Worm (Caenorhabditis elegans) whole organism, L1 larva: Measurements from ENCODE around the gene sap-49.

ENCODE experiments used
- C16A3.4 ChIP-seq: fragments of 150-350 bp; optimal IDR thresholded peaks from 2 replicates; lab custom pipeline; 2014; ENCODE audit warnings: missing biosample characterization, missing genetic modification characterization
- F16B12.6 ChIP-seq: fragments of 150-350 bp; optimal IDR thresholded peaks from 2 replicates; lab custom pipeline; 2014; ENCODE audit warnings: missing biosample characterization, missing genetic modification characterization
- Y116A8C.19 ChIP-seq: sonication (generic microtip); optimal IDR thresholded peaks from 2 replicates; lab custom pipeline; 2016; ENCODE audit warnings: missing compliant biosample characterization, missing genetic modification characterization, borderline replicate concordance
- aha-1 ChIP-seq: fragments of 150-350 bp; optimal IDR thresholded peaks from 2 replicates; lab custom pipeline; 2014; ENCODE audit warnings: missing biosample characterization, missing genetic modification characterization
- alr-1 ChIP-seq: fragments of 200-800 bp; sonication (Bioruptor generic); optimal IDR thresholded peaks from 2 replicates; lab custom pipeline; 2018; ENCODE audit warnings: borderline replicate concordance, mild to moderate bottlenecking, missing genetic modification characterization, missing compliant biosample characterization
- aly-2 ChIP-seq: fragments of 150-350 bp; optimal IDR thresholded peaks from 2 replicates; lab custom pipeline; 2014; ENCODE audit warnings: missing biosample characterization, missing genetic modification characterization
- ama-1 ChIP-seq: fragments of 150-350 bp; optimal IDR thresholded peaks from 2 replicates; lab custom pipeline; 2014
- ceh-88 ChIP-seq: fragments of 200-800 bp; sonication (Bioruptor generic); IDR thresholded peaks from 2 replicates; pipeline ENCODE4 v1.3.6; 2022; ENCODE audit warnings: missing genetic modification characterization, missing compliant biosample characterization
- dpl-1 ChIP-seq, 3 experiments: fragments of 150-350 bp in 2 of 3; sonication (generic microtip) in 1 of 3; optimal IDR thresholded peaks; 2 replicates each; lab custom pipeline; 2014 to 2017; ENCODE audit warnings: missing biosample characterization in 3 of 3, missing genetic modification characterization in 3 of 3, missing genetic modification reagents in 3 of 3
- dsc-1 ChIP-seq: sonication (generic microtip); optimal IDR thresholded peaks from 2 replicates; lab custom pipeline; 2016; ENCODE audit warnings: mild to moderate bottlenecking, missing genetic modification characterization, missing compliant biosample characterization
- efl-1 ChIP-seq, 4 experiments: fragments of 150-350 bp; optimal IDR thresholded peaks in 3 of 4; peaks in 1 of 4; 1 replicate in 1 of 4; 2 replicates in 3 of 4; lab custom pipeline; 2014; ENCODE audit warnings: missing biosample characterization in 2 of 4, missing genetic modification characterization in 2 of 4, missing genetic modification reagents in 2 of 4
- efl-3 ChIP-seq: fragments of 200-800 bp; sonication (Bioruptor generic); optimal IDR thresholded peaks from 2 replicates; lab custom pipeline; 2018; ENCODE audit warnings: mild to moderate bottlenecking, missing genetic modification characterization, missing compliant biosample characterization
- egl-13 ChIP-seq: sonication (generic microtip); optimal IDR thresholded peaks from 2 replicates; lab custom pipeline; 2016; ENCODE audit warnings: missing genotype, missing genetic modification reagents, missing genetic modification characterization, missing compliant biosample characterization
- egl-27 ChIP-seq, 2 experiments: fragments of 150-350 bp in 1 of 2; sonication (generic microtip); optimal IDR thresholded peaks; 3 replicates each; lab custom pipeline; 2017 to 2018; ENCODE audit warnings: missing biosample characterization in 2 of 2, missing genetic modification characterization in 2 of 2, missing genetic modification reagents in 2 of 2
- elt-2 ChIP-seq: sonication (generic microtip); optimal IDR thresholded peaks from 2 replicates; lab custom pipeline; 2016; ENCODE audit warnings: missing genetic modification characterization, mild to moderate bottlenecking, inconsistent platforms, missing compliant biosample characterization, missing genetic modification reagents
- fkh-4 ChIP-seq: sonication (generic microtip); optimal IDR thresholded peaks from 2 replicates; lab custom pipeline; 2016; ENCODE audit warnings: missing compliant biosample characterization, missing genetic modification characterization, borderline replicate concordance
- fkh-8 ChIP-seq: sonication (generic microtip); optimal IDR thresholded peaks from 2 replicates; lab custom pipeline; 2016; ENCODE audit warnings: mild to moderate bottlenecking, missing genetic modification characterization, missing compliant biosample characterization
- fos-1 ChIP-seq: fragments of 150-350 bp; optimal IDR thresholded peaks from 2 replicates; lab custom pipeline; 2014; ENCODE audit warnings: missing biosample characterization, missing genetic modification characterization
- grh-1 ChIP-seq: fragments of 200-800 bp; sonication (Bioruptor generic); IDR thresholded peaks from 2 replicates; pipeline ENCODE4 v1.3.6; 2022; ENCODE audit warnings: missing genetic modification reagents, missing genetic modification characterization, missing compliant biosample characterization
- hlh-4 ChIP-seq: sonication (generic microtip); optimal IDR thresholded peaks from 2 replicates; lab custom pipeline; 2016; ENCODE audit warnings: mild to moderate bottlenecking, missing genetic modification characterization, missing compliant biosample characterization
- hpl-2 ChIP-seq: fragments of 150-350 bp; optimal IDR thresholded peaks from 2 replicates; lab custom pipeline; 2014; ENCODE audit warnings: missing biosample characterization, missing genetic modification reagents, missing genetic modification characterization
- isw-1 ChIP-seq: fragments of 200-800 bp; sonication (Bioruptor generic); IDR thresholded peaks from 2 replicates; pipeline ENCODE4 v1.3.6; 2022; ENCODE audit warnings: missing genetic modification characterization, missing compliant biosample characterization
- jun-1 ChIP-seq: fragments of 150-350 bp; optimal IDR thresholded peaks from 2 replicates; lab custom pipeline; 2014; ENCODE audit warnings: missing biosample characterization, missing genetic modification reagents, missing genetic modification characterization
- lin-14 ChIP-seq: fragments of 200-800 bp; sonication (Bioruptor generic); optimal IDR thresholded peaks from 2 replicates; lab custom pipeline; 2018; ENCODE audit warnings: mild to moderate bottlenecking, missing genetic modification characterization, moderate library complexity, missing compliant biosample characterization
- lin-15B ChIP-seq: fragments of 150-350 bp; sonication (generic microtip); optimal IDR thresholded peaks from 3 replicates; lab custom pipeline; 2014; ENCODE audit warnings: missing biosample characterization, missing genetic modification characterization
- lin-39 ChIP-seq: fragments of 150-350 bp; optimal IDR thresholded peaks from 2 replicates; lab custom pipeline; 2014; ENCODE audit warnings: missing biosample characterization, missing genetic modification reagents, missing genetic modification characterization
- lir-3 ChIP-seq: sonication (generic microtip); optimal IDR thresholded peaks from 2 replicates; lab custom pipeline; 2016; ENCODE audit warnings: mild to moderate bottlenecking, missing genetic modification characterization, moderate library complexity, missing compliant biosample characterization; ENCODE audit not compliant: poor library complexity
- mdl-1 ChIP-seq, 2 experiments: fragments of 150-350 bp; optimal IDR thresholded peaks; 2 replicates each; lab custom pipeline; 2014 to 2017; ENCODE audit warnings: missing biosample characterization in 2 of 2, missing genetic modification characterization in 2 of 2, inconsistent platforms in 1 of 2
- nhr-11 ChIP-seq: fragments of 150-350 bp; optimal IDR thresholded peaks from 2 replicates; lab custom pipeline; 2014; ENCODE audit warnings: missing biosample characterization, missing genetic modification characterization
- nhr-20 ChIP-seq: sonication (generic microtip); optimal IDR thresholded peaks from 2 replicates; lab custom pipeline; 2016; ENCODE audit warnings: mild to moderate bottlenecking, missing genetic modification characterization, missing compliant biosample characterization
- nhr-76 ChIP-seq: sonication (generic microtip); optimal IDR thresholded peaks from 2 replicates; lab custom pipeline; 2017; ENCODE audit warnings: missing biosample characterization, missing genetic modification characterization
- nhr-77 ChIP-seq: fragments of 150-350 bp; optimal IDR thresholded peaks from 2 replicates; lab custom pipeline; 2014; ENCODE audit warnings: missing biosample characterization, missing genetic modification characterization
- nhr-85 ChIP-seq: sonication (generic microtip); peaks from one replicate; lab custom pipeline; 2016; ENCODE audit warnings: missing genetic modification characterization, inconsistent platforms, missing compliant biosample characterization
- nhr-90 ChIP-seq: sonication (generic microtip); optimal IDR thresholded peaks from 2 replicates; lab custom pipeline; 2016; ENCODE audit warnings: mild to moderate bottlenecking, missing genetic modification characterization, missing compliant biosample characterization; ENCODE audit not compliant: poor library complexity
- pag-3 ChIP-seq: sonication (generic microtip); optimal IDR thresholded peaks from 2 replicates; lab custom pipeline; 2017; ENCODE audit warnings: missing genetic modification characterization, mild to moderate bottlenecking, missing compliant biosample characterization, antibody characterized with exemption, borderline replicate concordance; ENCODE audit not compliant: insufficient read depth
- pax-3 ChIP-seq: fragments of 200-800 bp; sonication (Bioruptor generic); optimal IDR thresholded peaks from 2 replicates; lab custom pipeline; 2018; ENCODE audit warnings: mild to moderate bottlenecking, missing genetic modification characterization, moderate library complexity, missing compliant biosample characterization
- snpc-4 ChIP-seq: fragments of 150-350 bp; optimal IDR thresholded peaks from 2 replicates; lab custom pipeline; 2014; ENCODE audit warnings: missing biosample characterization, missing genetic modification characterization
- sox-4 ChIP-seq: sonication (generic microtip); optimal IDR thresholded peaks from 2 replicates; lab custom pipeline; 2016; ENCODE audit warnings: missing genetic modification characterization, missing compliant biosample characterization
- sptf-1 ChIP-seq: fragments of 150-350 bp; optimal IDR thresholded peaks from 2 replicates; lab custom pipeline; 2014; ENCODE audit warnings: missing biosample characterization, missing genetic modification characterization
- swsn-7 ChIP-seq: sonication (generic microtip); optimal IDR thresholded peaks from 2 replicates; lab custom pipeline; 2016; ENCODE audit warnings: missing genetic modification characterization, missing compliant biosample characterization
- tbx-2 ChIP-seq: sonication (generic microtip); optimal IDR thresholded peaks from 2 replicates; lab custom pipeline; 2016; ENCODE audit warnings: missing genetic modification characterization, missing compliant biosample characterization
- tlp-1 ChIP-seq: fragments of 150-350 bp; optimal IDR thresholded peaks from 2 replicates; lab custom pipeline; 2014; ENCODE audit warnings: missing biosample characterization, missing genetic modification characterization
- unc-86 ChIP-seq: sonication (generic microtip); optimal IDR thresholded peaks from 2 replicates; lab custom pipeline; 2016; ENCODE audit warnings: missing genetic modification characterization, missing compliant biosample characterization
- xbp-1 ChIP-seq: sonication (generic microtip); optimal IDR thresholded peaks from 2 replicates; lab custom pipeline; 2016; ENCODE audit warnings: missing genetic modification characterization, missing compliant biosample characterization
- zag-1 ChIP-seq: fragments of 150-350 bp; optimal IDR thresholded peaks from 2 replicates; lab custom pipeline; 2014; ENCODE audit warnings: missing biosample characterization, missing genetic modification characterization
- zip-4 ChIP-seq: fragments of 200-800 bp; sonication (Bioruptor generic); optimal IDR thresholded peaks from 2 replicates; lab custom pipeline; 2018; ENCODE audit warnings: mild to moderate bottlenecking, missing genetic modification characterization, moderate library complexity, missing compliant biosample characterization

The sap-49 gene

DNA sequence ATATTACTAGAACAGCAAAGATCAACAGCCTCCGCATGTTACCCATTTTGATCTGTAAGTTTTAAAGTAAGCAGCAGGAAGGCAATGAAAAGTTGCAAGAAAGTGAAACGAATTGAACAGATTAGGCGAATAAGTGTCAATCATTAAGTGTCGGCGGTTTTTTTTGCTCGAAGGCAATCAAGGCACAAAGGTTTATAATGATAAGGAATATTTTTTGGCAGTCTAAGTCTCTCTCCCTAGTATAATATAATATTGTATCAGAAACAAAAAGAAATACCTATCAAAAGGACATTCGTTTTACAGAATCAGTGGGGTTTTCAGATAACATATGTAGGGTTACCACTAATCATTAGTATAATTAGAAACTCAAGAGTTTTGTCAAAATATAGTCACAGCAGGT is 2.9 kb downstream of the sap-49 start, which contains the start of gene nrf-6:
nrf-6 (minus strand) TSS at position 52 of the 400 bp plus-strand sequence.
- TF ChIP-seq nhr-11 (tag; lab: Kevin White, UChicago) (no peak), elt-2 (tag; lab: Kevin White, UChicago) (peak; percentile 53)

DNA sequence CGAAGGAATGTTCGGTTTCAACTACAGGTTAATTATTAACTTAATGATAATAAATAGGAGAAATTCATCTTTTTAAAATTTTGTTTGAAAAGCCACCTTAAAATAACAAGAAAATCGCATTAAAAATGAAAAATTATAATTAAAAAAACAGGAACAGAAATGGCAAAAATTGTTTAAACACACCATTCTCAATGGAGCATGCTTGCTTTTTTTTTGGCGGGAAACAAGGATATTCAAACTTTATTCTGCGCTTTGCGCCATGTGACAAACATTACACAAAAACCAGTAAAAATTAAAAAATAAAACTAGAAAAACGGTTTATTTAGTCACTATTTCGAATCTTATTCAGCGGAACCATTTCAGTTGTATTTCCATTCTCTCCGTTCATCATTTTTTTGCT is 6.8 kb downstream of the sap-49 start:
- TF ChIP-seq lin-39 (tag; lab: Kevin White, UChicago) (no peak), nhr-11 (tag; lab: Kevin White, UChicago) (no peak), efl-3 (GFP tag; lab: Kevin White, UChicago) (no peak), efl-1 (optimal IDR thresholded peaks at IDR 0.05; lab: Kevin White, UChicago) (peak; percentile 33 to 38), efl-1 (GFP tag; optimal IDR thresholded peaks at IDR 0.05 in 1 of 2; lab: Kevin White, UChicago) (peak; percentile 59 to 95), tbx-2 (tag; lab: Kevin White, UChicago) (no peak), ceh-88 (no peak), isw-1 (GFP tag; lab: Robert Waterston, UW) (no peak), nhr-20 (tag; lab: Kevin White, UChicago) (no peak), dpl-1 (GFP tag; optimal IDR thresholded peaks at IDR 0.05; lab: Kevin White, UChicago) (peak; percentile 28 to 50 (median 35)), C16A3.4 (tag; lab: Kevin White, UChicago) (no peak), mdl-1 (tag; optimal IDR thresholded peaks at IDR 0.05; lab: Kevin White, UChicago) (no peak), lir-3 (tag; lab: Kevin White, UChicago) (no peak), fkh-8 (no peak), Y116A8C.19 (no peak)

DNA sequence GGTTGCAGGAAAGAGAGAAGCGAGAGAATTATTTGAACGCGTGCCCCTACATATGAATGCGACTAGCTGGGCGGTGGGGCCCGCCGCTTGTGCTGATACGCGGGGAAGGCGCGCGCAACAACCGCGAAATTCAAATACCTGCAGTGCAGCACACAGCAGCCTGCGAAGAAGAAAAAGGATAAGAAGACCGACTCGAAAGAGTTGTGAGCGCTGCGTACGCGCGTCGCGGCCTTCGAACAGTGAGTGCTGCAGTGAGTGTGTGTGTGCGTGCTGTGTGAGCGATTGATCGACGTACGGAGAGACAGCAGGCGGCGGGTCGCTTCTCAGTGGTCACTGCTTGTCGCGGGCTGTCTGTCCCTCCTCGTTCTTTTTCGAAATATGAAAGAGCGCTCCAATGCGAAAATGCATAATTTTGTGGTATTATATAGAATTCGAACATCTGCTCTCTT is 7.3 kb downstream of the sap-49 start:
- TF ChIP-seq C16A3.4 (tag; lab: Kevin White, UChicago) (peak; percentile 81), pag-3 (no peak), lin-15B (tag; lab: Kevin White, UChicago) (peak; percentile 83), Y116A8C.19 (no peak), fos-1 (tag; lab: Kevin White, UChicago) (peak; percentile 26), ama-1 (lab: Kevin White, UChicago) (no peak), efl-3 (GFP tag; lab: Kevin White, UChicago) (no peak), unc-86 (tag; lab: Kevin White, UChicago) (peak; percentile 74), nhr-85 (tag; lab: Kevin White, UChicago) (peak; percentile 75), egl-27 (tag; optimal IDR thresholded peaks at IDR 0.05; lab: Kevin White, UChicago) (peak in 1 of 2 experiments; percentile 20), swsn-7 (peak; percentile 90), efl-1 (optimal IDR thresholded peaks at IDR 0.05; lab: Kevin White, UChicago) (peak; percentile 63 to 70), efl-1 (GFP tag; optimal IDR thresholded peaks at IDR 0.05 in 1 of 2; lab: Kevin White, UChicago) (peak; percentile 65 to 95), aly-2 (tag; lab: Kevin White, UChicago) (no peak), lin-14 (GFP tag; lab: Kevin White, UChicago) (peak; percentile 95), nhr-11 (tag; lab: Kevin White, UChicago) (no peak), pax-3 (tag; lab: Kevin White, UChicago) (peak; percentile 72), tbx-2 (tag; lab: Kevin White, UChicago) (peak; percentile 66), snpc-4 (tag; lab: Kevin White, UChicago) (peak; percentile 46), grh-1 (GFP tag; lab: Robert Waterston, UW) (no peak), hpl-2 (no peak), dsc-1 (tag; lab: Kevin White, UChicago) (peak; percentile 61), F16B12.6 (no peak), sptf-1 (no peak), aha-1 (no peak), tlp-1 (tag; lab: Kevin White, UChicago) (no peak), hlh-4 (no peak), sox-4 (tag; lab: Kevin White, UChicago) (peak; percentile 46), nhr-90 (tag; lab: Kevin White, UChicago) (peak; percentile 35), xbp-1 (peak; percentile 50), fkh-4 (tag; lab: Kevin White, UChicago) (no peak), zag-1 (no peak), egl-13 (tag; lab: Kevin White, UChicago) (peak; percentile 48), zip-4 (GFP tag; lab: Kevin White, UChicago) (no peak), nhr-20 (tag; lab: Kevin White, UChicago) (peak; percentile 78), alr-1 (no peak), nhr-76 (no peak), jun-1 (tag; lab: Kevin White, UChicago) (peak; percentile 85), elt-2 (tag; lab: Kevin White, UChicago) (peak; percentile 30), nhr-77 (tag; lab: Kevin White, UChicago) (peak; percentile 77)
